Fruit fly (Drosophila melanogaster): Measurements from ENCODE around the gene per.

per gene

DNA sequence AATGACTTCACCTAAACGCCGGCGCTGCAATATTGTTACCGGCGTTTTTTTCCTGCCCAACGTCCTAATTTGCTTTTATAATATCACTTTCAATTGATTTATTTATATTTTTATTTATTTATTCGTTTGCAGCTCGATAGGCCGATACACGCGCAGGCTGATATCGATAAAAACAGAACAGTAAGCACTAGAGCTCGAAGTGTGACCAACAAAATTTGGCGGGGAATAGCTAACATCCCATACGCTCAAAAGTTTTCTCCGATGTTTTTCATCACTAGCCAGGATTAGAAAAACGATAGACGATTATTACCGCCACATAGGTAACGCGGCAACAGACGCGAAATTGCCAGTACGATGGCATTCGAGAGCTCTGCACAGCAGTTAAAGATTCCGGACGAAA lies 28.4 kb downstream of the per start, which contains the start of the genes CG2685 and CG2694 (continued):
- TF ChIP-seq Kr (GFP tag; optimal IDR thresholded peaks at IDR 0.05) (no peak), zen2 (GFP tag; IDR thresholded peaks at IDR 0.05; ENCODE audit: partially characterized antibody) (peak; percentile 45; the same call in 1 of the 3 replicates), hb (GFP tag; IDR thresholded peaks at IDR 0.05; ENCODE audit: partially characterized antibody) (peak; percentile 60; the same call in 1 of the 3 replicates), CG18262 (tag; optimal IDR thresholded peaks at IDR 0.05) (no peak), Scr (GFP tag; IDR thresholded peaks at IDR 0.05; ENCODE audit: partially characterized antibody) (peak; percentile 72), Hsf (GFP tag; optimal IDR thresholded peaks at IDR 0.05) (no peak), CG4617 (GFP tag; optimal IDR thresholded peaks at IDR 0.05; ENCODE audit: borderline replicate concordance) (peak; percentile 33), Ravus (GFP tag; IDR thresholded peaks at IDR 0.05) (no peak), NFAT (GFP tag; IDR thresholded peaks at IDR 0.05) (no peak), Rx (GFP tag; IDR thresholded peaks at IDR 0.05) (no peak), Sry-δ (GFP tag; optimal IDR thresholded peaks at IDR 0.05) (peak; percentile 79), Xbp1 (GFP tag; optimal IDR thresholded peaks at IDR 0.05) (no peak), pan (optimal IDR thresholded peaks at IDR 0.05) (no peak), pan (GFP tag; optimal IDR thresholded peaks at IDR 0.05 in 1 of 2, IDR thresholded peaks at IDR 0.05 in 1 of 2) (no peak), lmd (GFP tag; IDR thresholded peaks at IDR 0.05) (no peak), Oaz (GFP tag; IDR thresholded peaks at IDR 0.05) (no peak), ro (GFP tag; IDR thresholded peaks at IDR 0.05) (no peak), CG4854 (GFP tag; optimal IDR thresholded peaks at IDR 0.05) (no peak), CG12104 (GFP tag; optimal IDR thresholded peaks at IDR 0.05) (no peak), Sox100B (GFP tag; optimal IDR thresholded peaks at IDR 0.05) (no peak), usp (GFP tag; optimal IDR thresholded peaks at IDR 0.05) (no peak), Hr51 (GFP tag; optimal IDR thresholded peaks at IDR 0.05) (no peak), shn (GFP tag; optimal IDR thresholded peaks at IDR 0.05) (no peak), repo (GFP tag; optimal IDR thresholded peaks at IDR 0.05) (no peak), seq (GFP tag; IDR thresholded peaks at IDR 0.05) (no peak), CG15514 (GFP tag; optimal IDR thresholded peaks at IDR 0.05) (peak; percentile 90), MESR4 (GFP tag; optimal IDR thresholded peaks at IDR 0.05) (peak; percentile 41), CG7271 (tag; optimal IDR thresholded peaks at IDR 0.05) (no peak), dpn (GFP tag; optimal IDR thresholded peaks at IDR 0.05) (no peak), chm (GFP tag; IDR thresholded peaks at IDR 0.05) (no peak), crp (GFP tag; optimal IDR thresholded peaks at IDR 0.05) (no peak), CTCF (GFP tag; optimal IDR thresholded peaks at IDR 0.05) (no peak), CG6654 (GFP tag; optimal IDR thresholded peaks at IDR 0.05) (no peak), NfI (GFP tag; optimal IDR thresholded peaks at IDR 0.05) (peak; percentile 2), gt (GFP tag; IDR thresholded peaks at IDR 0.05) (no peak), schlank (tag; optimal IDR thresholded peaks at IDR 0.05) (no peak), yki (optimal IDR thresholded peaks at IDR 0.05) (no peak), vnd (GFP tag; IDR thresholded peaks at IDR 0.05; ENCODE audit: partially characterized antibody) (peak; percentile 67), CG1647 (GFP tag; optimal IDR thresholded peaks at IDR 0.05) (no peak), Ada2b (GFP tag; IDR thresholded peaks at IDR 0.05) (no peak), CG11695 (GFP tag; IDR thresholded peaks at IDR 0.05) (no peak), pfk (GFP tag; optimal IDR thresholded peaks at IDR 0.05) (no peak), CG1602 (GFP tag; optimal IDR thresholded peaks at IDR 0.05) (no peak), CG6683 (GFP tag; optimal IDR thresholded peaks at IDR 0.05) (no peak), kay (GFP tag; optimal IDR thresholded peaks at IDR 0.05) (no peak), CG6272 (GFP tag; IDR thresholded peaks at IDR 0.05) (no peak), CG16815 (GFP tag; optimal IDR thresholded peaks at IDR 0.05) (no peak), lola (GFP tag; optimal IDR thresholded peaks at IDR 0.05) (no peak), Jarid2 (GFP tag; optimal IDR thresholded peaks at IDR 0.05) (no peak), B-H1 (GFP tag; IDR thresholded peaks at IDR 0.05) (no peak), Atf-2 (GFP tag; optimal IDR thresholded peaks at IDR 0.05) (no peak), Chrac-16 (GFP tag; optimal IDR thresholded peaks at IDR 0.05) (no peak), gsb (GFP tag; IDR thresholded peaks at IDR 0.05) (no peak)

Data from whole organism, embryonic.